Fruit fly (Drosophila melanogaster): ENCODE results near the gene Ldh.

dm6 chr3L:6220187-6220586, 42.3 kb downstream of the Ldh start, which contains the start of gene CG33946:
- no peak for TF ChIP-seq cnc (optimal IDR thresholded peaks at IDR 0.05)
- peak; percentile 87 for TF ChIP-seq tj (GFP tag; optimal IDR thresholded peaks at IDR 0.05)

All from whole organism, adult.